Worm (Caenorhabditis elegans) whole organism, L2 larva: ENCODE results near the gene B0391.14.
"Not testable (repeated sequence)": the region's sequence is repeated elsewhere in the genome, so short reads cannot be mapped to it uniquely, and the experiment has no call there.

Experiments
- F13H6.1 ChIP-seq: sonication (generic microtip); optimal IDR thresholded peaks from 2 replicates; lab custom pipeline; 2016; ENCODE audit warnings: missing genetic modification characterization, missing compliant biosample characterization
- R02D3.7 ChIP-seq: fragments of 150-350 bp; optimal IDR thresholded peaks from 2 replicates; lab custom pipeline; 2014; ENCODE audit warnings: missing biosample characterization, missing genetic modification characterization
- ZK546.5 ChIP-seq: sonication (generic microtip); optimal IDR thresholded peaks from 2 replicates; lab custom pipeline; 2017; ENCODE audit warnings: missing biosample characterization, missing genetic modification characterization
- alr-1 ChIP-seq: fragments of 150-350 bp; optimal IDR thresholded peaks from 2 replicates; lab custom pipeline; 2014; ENCODE audit warnings: missing biosample characterization, missing genetic modification characterization
- ama-1 ChIP-seq: fragments of 150-350 bp; optimal IDR thresholded peaks from 2 replicates; lab custom pipeline; 2018; ENCODE audit warnings: inconsistent platforms
- ceh-16 ChIP-seq: fragments of 150-350 bp; optimal IDR thresholded peaks from 2 replicates; lab custom pipeline; 2014; ENCODE audit warnings: missing biosample characterization, missing genetic modification characterization
- ceh-82 ChIP-seq: fragments of 150-350 bp; optimal IDR thresholded peaks from 2 replicates; lab custom pipeline; 2014; ENCODE audit warnings: missing biosample characterization, missing genetic modification characterization
- dmd-4 ChIP-seq: sonication (generic microtip); optimal IDR thresholded peaks from 2 replicates; lab custom pipeline; 2017; ENCODE audit warnings: missing biosample characterization, missing genetic modification characterization
- egl-27 ChIP-seq: sonication (generic microtip); optimal IDR thresholded peaks from 3 replicates; lab custom pipeline; 2017; ENCODE audit warnings: missing biosample characterization, missing genetic modification reagents, missing genetic modification characterization
- elt-1 ChIP-seq: fragments of 150-350 bp; optimal IDR thresholded peaks from 2 replicates; lab custom pipeline; 2014; ENCODE audit warnings: missing biosample characterization, missing genetic modification characterization
- elt-3 ChIP-seq: sonication (generic microtip); optimal IDR thresholded peaks from 2 replicates; lab custom pipeline; 2017; ENCODE audit warnings: missing biosample characterization, missing genetic modification characterization
- lin-11 ChIP-seq: fragments of 150-350 bp; sonication (generic microtip); optimal IDR thresholded peaks from 2 replicates; lab custom pipeline; 2014; ENCODE audit warnings: missing biosample characterization, missing genetic modification characterization, inconsistent platforms, mixed read lengths
- lin-39 ChIP-seq: fragments of 150-350 bp; optimal IDR thresholded peaks from 2 replicates; lab custom pipeline; 2014; ENCODE audit warnings: missing biosample characterization, missing genetic modification reagents, missing genetic modification characterization
- mab-5 ChIP-seq: fragments of 150-350 bp; optimal IDR thresholded peaks from 2 replicates; lab custom pipeline; 2014; ENCODE audit warnings: missing biosample characterization, missing genetic modification characterization
- mbf-1 ChIP-seq: sonication (generic microtip); optimal IDR thresholded peaks from 2 replicates; lab custom pipeline; 2017; ENCODE audit warnings: missing biosample characterization, missing genetic modification characterization
- mdl-1 ChIP-seq, 2 experiments: fragments of 150-350 bp in 1 of 2; sonication (generic microtip) in 1 of 2; optimal IDR thresholded peaks; 2 replicates each; lab custom pipeline; 2017; ENCODE audit warnings: missing biosample characterization in 2 of 2, missing genetic modification characterization in 2 of 2
- nhr-10 ChIP-seq: sonication (generic microtip); optimal IDR thresholded peaks from 2 replicates; lab custom pipeline; 2017; ENCODE audit warnings: missing biosample characterization, missing genetic modification characterization
- nhr-11 ChIP-seq: fragments of 150-350 bp; optimal IDR thresholded peaks from 2 replicates; lab custom pipeline; 2014; ENCODE audit warnings: missing biosample characterization, missing genetic modification characterization
- nhr-12 ChIP-seq: fragments of 150-350 bp; optimal IDR thresholded peaks from 2 replicates; lab custom pipeline; 2014; ENCODE audit warnings: missing biosample characterization, missing genetic modification characterization
- nhr-21 ChIP-seq: fragments of 150-350 bp; optimal IDR thresholded peaks from 2 replicates; lab custom pipeline; 2014; ENCODE audit warnings: missing biosample characterization, missing genetic modification characterization
- nhr-23 ChIP-seq: fragments of 150-350 bp; optimal IDR thresholded peaks from 2 replicates; lab custom pipeline; 2014; ENCODE audit warnings: missing biosample characterization, missing genetic modification reagents, missing genetic modification characterization
- nhr-237 ChIP-seq: fragments of 150-350 bp; optimal IDR thresholded peaks from 2 replicates; lab custom pipeline; 2014; ENCODE audit warnings: missing biosample characterization, missing genetic modification characterization
- peb-1 ChIP-seq: fragments of 150-350 bp; optimal IDR thresholded peaks from 2 replicates; lab custom pipeline; 2014; ENCODE audit warnings: missing biosample characterization, missing genetic modification characterization
- sem-4 ChIP-seq: fragments of 150-350 bp; optimal IDR thresholded peaks from 2 replicates; lab custom pipeline; 2014; ENCODE audit warnings: missing biosample characterization, missing genetic modification reagents, missing genetic modification characterization
- sma-3 ChIP-seq: sonication (generic microtip); optimal IDR thresholded peaks from 2 replicates; lab custom pipeline; 2016; ENCODE audit warnings: missing genetic modification reagents, missing genetic modification characterization, missing compliant biosample characterization
- sma-9 ChIP-seq, 2 experiments: fragments of 150-350 bp in 1 of 2; sonication (generic microtip) in 1 of 2; optimal IDR thresholded peaks; 2 replicates each; lab custom pipeline; 2014 to 2016; ENCODE audit warnings: missing genetic modification characterization in 2 of 2, mild to moderate bottlenecking in 1 of 2, missing biosample characterization in 1 of 2, missing compliant biosample characterization in 1 of 2, missing genetic modification reagents in 1 of 2, moderate library complexity in 1 of 2
- unc-39 ChIP-seq: fragments of 150-350 bp; optimal IDR thresholded peaks from 2 replicates; lab custom pipeline; 2014; ENCODE audit warnings: missing biosample characterization, missing genetic modification characterization
- unc-55 ChIP-seq: fragments of 150-350 bp; sonication (generic microtip); optimal IDR thresholded peaks from 3 replicates; lab custom pipeline; 2014; ENCODE audit warnings: missing biosample characterization, missing genetic modification reagents, missing genetic modification characterization
- unc-62 ChIP-seq: fragments of 150-350 bp; optimal IDR thresholded peaks from 2 replicates; lab custom pipeline; 2014; ENCODE audit warnings: missing biosample characterization, missing genetic modification reagents, missing genetic modification characterization
- ztf-11 ChIP-seq: sonication (generic microtip); optimal IDR thresholded peaks from 2 replicates; lab custom pipeline; 2017; ENCODE audit warnings: missing biosample characterization, missing genetic modification characterization
- ztf-4 ChIP-seq: fragments of 150-350 bp; optimal IDR thresholded peaks from 2 replicates; lab custom pipeline; 2014; ENCODE audit warnings: missing biosample characterization, missing genetic modification characterization

The B0391.14 gene

DNA sequence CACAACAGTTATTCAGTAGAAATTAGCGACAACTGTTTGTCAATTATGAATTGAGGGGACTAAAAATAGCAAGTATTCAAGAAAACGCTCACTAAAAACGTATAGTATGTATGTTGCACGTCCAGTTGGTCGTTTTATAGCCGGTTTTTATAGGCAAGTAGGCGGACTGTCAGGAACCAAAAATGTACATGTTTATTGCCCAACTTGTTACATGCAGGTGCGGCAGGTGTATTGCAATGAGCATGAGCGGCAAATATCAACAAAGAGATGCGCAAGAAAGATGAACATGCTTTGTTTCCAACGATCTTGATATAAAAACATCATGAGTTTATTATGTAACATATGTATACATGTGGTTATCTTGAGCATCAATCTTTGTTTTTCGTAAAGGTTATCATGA is at the start of gene B0391.14:
TSS of gene B0391.14 (minus strand) at position 101 of the 400 bp plus-strand sequence.
- not testable (repeated sequence) for TF ChIP-seq nhr-21 (tag; lab: Kevin White, UChicago); F13H6.1; mab-5 (tag; lab: Kevin White, UChicago)

DNA sequence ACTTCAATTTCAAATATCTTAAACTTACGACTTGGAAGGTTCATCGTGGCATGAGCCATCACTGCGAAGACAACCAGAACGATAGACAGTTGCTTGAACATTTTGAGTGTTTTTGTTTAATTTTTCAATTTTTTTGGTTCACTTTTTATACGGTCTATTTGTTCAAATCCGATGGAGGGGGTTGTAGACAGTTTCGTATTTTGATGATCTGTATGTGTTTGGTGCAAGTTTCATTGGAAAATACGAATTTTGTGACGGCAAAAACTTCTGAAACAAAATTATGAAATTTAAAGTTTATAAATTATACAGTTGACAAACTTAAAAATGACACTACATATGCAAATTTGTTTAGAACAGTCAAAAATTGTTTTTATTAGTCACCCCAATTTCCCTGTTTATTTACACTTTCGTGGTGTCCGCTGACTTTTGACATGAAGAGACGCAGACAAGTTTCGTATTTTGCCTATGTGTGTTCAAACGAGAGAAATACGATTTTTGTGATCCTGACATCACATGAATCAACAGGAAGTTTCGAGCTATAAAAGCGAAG is 47.9 kb upstream of the B0391.14 start, which contains the start of the genes C55A1.7 and C55A1.6:
TSS of gene C55A1.7 (minus strand) at position 101 of the 550 bp plus-strand sequence.
TSS of gene C55A1.6 (plus strand) at position 500 of the 550 bp plus-strand sequence.
- not testable (repeated sequence) for TF ChIP-seq mbf-1 (tag; lab: Kevin White, UChicago); peb-1 (tag; lab: Kevin White, UChicago); mdl-1 (tag; optimal IDR thresholded peaks at IDR 0.05; lab: Kevin White, UChicago)

DNA sequence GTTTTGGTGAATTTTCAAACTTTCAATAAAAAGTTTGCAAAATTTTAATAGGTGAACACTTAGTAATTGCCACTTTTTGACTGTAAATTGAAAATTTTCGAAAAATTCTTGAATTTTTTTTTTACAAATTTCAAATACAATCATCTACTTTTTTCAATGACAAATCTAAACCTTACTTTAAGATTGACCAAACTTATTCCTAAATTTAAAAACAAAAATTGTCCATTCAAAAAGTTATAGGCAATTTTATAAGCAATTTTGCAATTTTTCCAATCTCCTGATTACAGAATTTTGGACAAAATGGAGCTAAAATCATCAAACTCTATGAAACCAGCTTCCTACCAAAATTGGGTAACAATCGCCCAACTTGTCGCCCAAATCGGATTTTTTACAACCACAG is 44.9 kb upstream of the B0391.14 start, which contains the start of gene str-23:
TSS of gene str-23 (plus strand) at position 301 of the 400 bp plus-strand sequence.
- TF ChIP-seq mbf-1 (tag; lab: Kevin White, UChicago) (no peak), nhr-11 (tag; lab: Kevin White, UChicago) (no peak), mdl-1 (tag; optimal IDR thresholded peaks at IDR 0.05; lab: Kevin White, UChicago) (no peak), lin-11 (tag; lab: Kevin White, UChicago) (no peak), lin-39 (tag; lab: Kevin White, UChicago) (no peak), R02D3.7 (tag; lab: Kevin White, UChicago) (no peak), unc-39 (no peak), nhr-21 (tag; lab: Kevin White, UChicago) (no peak), ceh-82 (tag; lab: Kevin White, UChicago) (no peak), alr-1 (tag; lab: Kevin White, UChicago) (no peak), unc-62 (GFP tag; lab: Kevin White, UChicago) (no peak), ceh-16 (tag; lab: Kevin White, UChicago) (no peak), sem-4 (tag; lab: Kevin White, UChicago) (no peak), nhr-10 (tag; lab: Kevin White, UChicago) (no peak)

DNA sequence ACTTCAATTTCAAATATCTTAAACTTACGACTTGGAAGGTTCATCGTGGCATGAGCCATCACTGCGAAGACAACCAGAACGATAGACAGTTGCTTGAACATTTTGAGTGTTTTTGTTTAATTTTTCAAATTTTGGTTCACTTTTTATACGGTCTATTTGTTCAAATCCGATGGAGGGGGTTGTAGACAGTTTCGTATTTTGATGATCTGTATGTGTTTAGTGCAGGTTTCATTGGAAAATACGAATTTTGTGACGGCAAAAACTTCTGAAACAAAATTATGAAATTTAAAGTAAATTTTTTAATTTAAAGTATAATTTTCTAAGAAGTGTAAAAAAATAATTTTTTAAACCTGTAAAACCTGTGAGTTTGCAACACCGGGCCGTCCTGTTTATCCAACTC is 43.5 kb upstream of the B0391.14 start, which contains the start of gene C55A1.4:
TSS of gene C55A1.4 (minus strand) at position 101 of the 400 bp plus-strand sequence.
- not testable (repeated sequence) for TF ChIP-seq elt-1 (tag; lab: Kevin White, UChicago); mdl-1 (tag; optimal IDR thresholded peaks at IDR 0.05; lab: Kevin White, UChicago); ztf-11 (tag; lab: Kevin White, UChicago)
- TF ChIP-seq, all 48 proteins: peak for 0; not testable (repeated sequence) for 48

DNA sequence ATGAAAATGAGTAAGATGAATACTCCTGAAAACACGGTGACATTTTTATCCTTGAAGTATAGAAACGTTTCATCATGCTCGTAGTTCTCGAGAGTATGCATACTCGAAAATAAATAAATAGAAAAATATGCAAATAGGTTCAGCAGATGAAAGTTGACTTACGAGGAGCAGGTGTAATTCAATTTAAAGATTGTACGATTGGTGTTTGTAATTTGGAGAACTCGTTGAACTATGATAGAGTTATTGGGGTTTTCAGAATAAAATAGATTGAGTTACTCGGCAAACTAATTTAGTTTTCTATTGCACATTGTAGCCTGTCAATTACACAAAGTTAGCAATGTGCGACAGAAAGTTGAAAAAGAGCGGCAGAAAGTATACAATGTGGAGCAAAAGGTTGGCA is 39.2 kb upstream of the B0391.14 start, which contains the start of gene srz-44:
TSS of gene srz-44 (minus strand) at position 101 of the 400 bp plus-strand sequence.
- TF ChIP-seq R02D3.7 (tag; lab: Kevin White, UChicago): no peak
- TF ChIP-seq unc-55 (GFP tag; lab: Kevin White, UChicago): no peak
- no peak for TF ChIP-seq mab-5 (tag; lab: Kevin White, UChicago)
- no peak for TF ChIP-seq ama-1 (lab: Kevin White, UChicago)
- TF ChIP-seq sma-9 (GFP tag; optimal IDR thresholded peaks at IDR 0.05; lab: Kevin White, UChicago): no peak
- TF ChIP-seq sma-9 (tag; optimal IDR thresholded peaks at IDR 0.05; lab: Kevin White, UChicago): no peak
- TF ChIP-seq, all 48 proteins: peak for 0

DNA sequence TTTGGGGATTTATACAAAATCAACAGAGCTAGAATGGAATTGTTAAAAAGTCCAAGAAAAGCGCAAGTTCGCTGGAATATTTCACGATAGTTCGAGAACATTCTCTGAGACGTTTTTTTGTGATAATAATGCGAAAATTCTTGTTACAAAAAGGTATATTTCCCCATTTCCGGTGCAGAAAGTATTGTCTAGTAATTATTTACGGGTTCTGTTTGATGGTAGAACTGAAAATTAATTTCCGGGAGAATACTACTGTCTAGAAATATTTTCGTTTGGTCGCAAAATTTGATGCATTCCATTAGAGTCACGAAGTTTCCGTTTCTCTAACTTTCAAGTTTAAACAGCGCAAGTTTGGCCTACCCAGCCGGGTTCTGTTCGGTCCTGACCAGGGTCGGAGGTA is 29.9 kb upstream of the B0391.14 start, which contains the start of gene str-248:
TSS of gene str-248 (minus strand) at position 101 of the 400 bp plus-strand sequence.
- TF ChIP-seq sma-3: no peak
- TF ChIP-seq elt-3 (tag; lab: Kevin White, UChicago): no peak
- no peak for TF ChIP-seq ztf-11 (tag; lab: Kevin White, UChicago)
- TF ChIP-seq nhr-237 (tag; lab: Kevin White, UChicago): no peak
- no peak for TF ChIP-seq R02D3.7 (tag; lab: Kevin White, UChicago)
- TF ChIP-seq nhr-23: no peak
- no peak for TF ChIP-seq F13H6.1
- TF ChIP-seq nhr-21 (tag; lab: Kevin White, UChicago): no peak
- TF ChIP-seq ztf-4 (tag; lab: Kevin White, UChicago): no peak
- TF ChIP-seq dmd-4: no peak
- no peak for TF ChIP-seq ceh-16 (tag; lab: Kevin White, UChicago)
- TF ChIP-seq unc-39: no peak
- TF ChIP-seq unc-55 (GFP tag; lab: Kevin White, UChicago): no peak
- TF ChIP-seq egl-27: no peak
- TF ChIP-seq nhr-12 (tag; lab: Kevin White, UChicago): no peak
- TF ChIP-seq ZK546.5 (tag; lab: Kevin White, UChicago): no peak
